Fruit fly (Drosophila melanogaster) whole organism, prepupa: ENCODE measurements around the gene CG18788.
A peak's percentile ranks its signal among the peaks of the same experiment; 100 is the strongest.

Source experiments
- Blimp-1 ChIP-seq: fragments of 200-800 bp; sonication (Bioruptor generic); optimal IDR thresholded peaks from 3 replicates; lab custom pipeline; 2017; ENCODE audit warnings: missing biosample characterization, missing genetic modification characterization, mild to moderate bottlenecking, moderate library complexity, missing genetic modification reagents
- CG10631 ChIP-seq: fragments of 200-800 bp; sonication (Bioruptor generic); optimal IDR thresholded peaks from 2 replicates; lab custom pipeline; 2016; ENCODE audit warnings: missing biosample characterization, missing genetic modification characterization
- CG11294 ChIP-seq: fragments of 200-800 bp; sonication (Bioruptor generic); IDR thresholded peaks from 2 replicates; pipeline ENCODE4 v1.3.6; 2022; ENCODE audit warnings: missing biosample characterization, missing genetic modification characterization
- CG11762 ChIP-seq: fragments of 200-800 bp; sonication (Bioruptor generic); optimal IDR thresholded peaks from 3 replicates; lab custom pipeline; 2016; ENCODE audit warnings: missing biosample characterization, missing genetic modification characterization; ENCODE audit not compliant: insufficient read depth
- CG15336 ChIP-seq: fragments of 200-800 bp; sonication (Bioruptor generic); IDR thresholded peaks from 2 replicates; pipeline ENCODE4 v1.3.6; 2022; ENCODE audit warnings: missing biosample characterization, missing genetic modification characterization
- CG1621 ChIP-seq: fragments of 200-800 bp; sonication (Bioruptor generic); optimal IDR thresholded peaks from 3 replicates; lab custom pipeline; 2018; ENCODE audit warnings: missing biosample characterization, mild to moderate bottlenecking, missing genetic modification characterization
- CG16779 ChIP-seq: fragments of 200-800 bp; sonication (Bioruptor generic); optimal IDR thresholded peaks from 3 replicates; lab custom pipeline; 2017; ENCODE audit warnings: missing biosample characterization, mild to moderate bottlenecking, missing genetic modification characterization
- CG3032 ChIP-seq: fragments of 200-800 bp; optimal IDR thresholded peaks from 2 replicates; lab custom pipeline; 2019; ENCODE audit warnings: missing biosample characterization, mild to moderate bottlenecking, missing genetic modification characterization, moderate library complexity
- CG32006 ChIP-seq: fragments of 200-800 bp; sonication (Bioruptor generic); optimal IDR thresholded peaks from 3 replicates; lab custom pipeline; 2017; ENCODE audit warnings: missing biosample characterization, mild to moderate bottlenecking, missing genetic modification characterization
- CG34406 ChIP-seq: fragments of 200-800 bp; sonication (Bioruptor generic); optimal IDR thresholded peaks from 3 replicates; lab custom pipeline; 2016; ENCODE audit warnings: missing biosample characterization, missing genetic modification characterization
- CG3919 ChIP-seq: fragments of 200-800 bp; sonication (Bioruptor generic); optimal IDR thresholded peaks from 3 replicates; lab custom pipeline; 2016; ENCODE audit warnings: missing biosample characterization, missing genetic modification characterization
- CG4318 ChIP-seq: fragments of 200-800 bp; sonication (Bioruptor generic); optimal IDR thresholded peaks from 3 replicates; lab custom pipeline; 2017; ENCODE audit warnings: missing biosample characterization, mild to moderate bottlenecking, missing genetic modification characterization
- CG6163 ChIP-seq: fragments of 200-800 bp; sonication (Bioruptor generic); IDR thresholded peaks from 3 replicates; pipeline ENCODE4 v1.3.6; 2022; ENCODE audit warnings: missing biosample characterization, missing genetic modification characterization
- CG6276 ChIP-seq: fragments of 200-800 bp; sonication (Bioruptor generic); optimal IDR thresholded peaks from 2 replicates; lab custom pipeline; 2017; ENCODE audit warnings: missing biosample characterization, mild to moderate bottlenecking, missing genetic modification characterization
- CG6854 ChIP-seq: fragments of 200-800 bp; sonication (Bioruptor generic); optimal IDR thresholded peaks from 2 replicates; lab custom pipeline; 2017; ENCODE audit warnings: missing biosample characterization, mild to moderate bottlenecking, missing genetic modification characterization
- CG8319 ChIP-seq: fragments of 200-800 bp; sonication (Bioruptor generic); optimal IDR thresholded peaks from 3 replicates; lab custom pipeline; 2016; ENCODE audit warnings: missing biosample characterization, missing genetic modification characterization
- Eip78C ChIP-seq: fragments of 200-800 bp; sonication (Bioruptor generic); peaks from one replicate; lab custom pipeline; 2016; ENCODE audit warnings: missing biosample characterization, missing genetic modification characterization
- Eip93F ChIP-seq: fragments of 200-800 bp; sonication (Bioruptor generic); optimal IDR thresholded peaks from 2 replicates; lab custom pipeline; 2016; ENCODE audit warnings: missing biosample characterization, mild to moderate bottlenecking, missing genetic modification characterization
- Ets21C ChIP-seq: fragments of 200-800 bp; sonication (Bioruptor generic); optimal IDR thresholded peaks from 3 replicates; lab custom pipeline; 2016; ENCODE audit warnings: missing biosample characterization, missing genetic modification characterization
- Ets96B ChIP-seq: fragments of 200-800 bp; optimal IDR thresholded peaks from 2 replicates; lab custom pipeline; 2019; ENCODE audit warnings: missing biosample characterization, mild to moderate bottlenecking, missing genetic modification characterization, moderate library complexity
- Hr4 ChIP-seq: fragments of 200-800 bp; sonication (Bioruptor generic); optimal IDR thresholded peaks from 3 replicates; lab custom pipeline; 2016; ENCODE audit warnings: missing biosample characterization, missing genetic modification characterization
- Met ChIP-seq: fragments of 200-800 bp; sonication (Bioruptor generic); optimal IDR thresholded peaks from 3 replicates; lab custom pipeline; 2016; ENCODE audit warnings: missing biosample characterization, missing genetic modification characterization
- OdsH ChIP-seq: fragments of 200-800 bp; sonication (Bioruptor generic); optimal IDR thresholded peaks from 3 replicates; lab custom pipeline; 2016; ENCODE audit warnings: missing biosample characterization, missing genetic modification characterization
- Smox ChIP-seq: fragments of 200-800 bp; sonication (Bioruptor generic); optimal IDR thresholded peaks from 3 replicates; lab custom pipeline; 2016; ENCODE audit warnings: missing biosample characterization, missing genetic modification characterization
- Sox102F ChIP-seq: fragments of 200-800 bp; sonication (Bioruptor generic); optimal IDR thresholded peaks from 2 replicates; lab custom pipeline; 2016; ENCODE audit warnings: missing biosample characterization, mild to moderate bottlenecking, missing genetic modification characterization
- Sox15 ChIP-seq: fragments of 200-800 bp; sonication (Bioruptor generic); optimal IDR thresholded peaks from 3 replicates; lab custom pipeline; 2016; ENCODE audit warnings: missing biosample characterization, missing genetic modification characterization
- achi ChIP-seq: fragments of 200-800 bp; sonication (Bioruptor generic); optimal IDR thresholded peaks from 3 replicates; lab custom pipeline; 2016; ENCODE audit warnings: missing biosample characterization, missing genetic modification characterization
- acj6 ChIP-seq: fragments of 200-800 bp; sonication (Bioruptor generic); optimal IDR thresholded peaks from 3 replicates; lab custom pipeline; 2016; ENCODE audit warnings: missing biosample characterization, missing genetic modification characterization
- cyc ChIP-seq: fragments of 200-800 bp; sonication (Bioruptor generic); optimal IDR thresholded peaks from 3 replicates; lab custom pipeline; 2016; ENCODE audit warnings: missing biosample characterization, missing genetic modification characterization
- dac ChIP-seq: fragments of 200-800 bp; sonication (Bioruptor generic); optimal IDR thresholded peaks from 2 replicates; lab custom pipeline; 2017; ENCODE audit warnings: missing biosample characterization, mild to moderate bottlenecking, missing genetic modification characterization
- dsx ChIP-seq: fragments of 200-800 bp; optimal IDR thresholded peaks from 3 replicates; lab custom pipeline; 2019; ENCODE audit warnings: missing biosample characterization, mild to moderate bottlenecking, missing genetic modification characterization, moderate library complexity; ENCODE audit not compliant: poor library complexity, severe bottlenecking
- esn ChIP-seq: fragments of 200-800 bp; sonication (Bioruptor generic); optimal IDR thresholded peaks from 2 replicates; lab custom pipeline; 2016; ENCODE audit warnings: missing biosample characterization, mild to moderate bottlenecking, missing genetic modification characterization, moderate library complexity
- fd85E ChIP-seq: fragments of 200-800 bp; sonication (Bioruptor generic); optimal IDR thresholded peaks from 3 replicates; lab custom pipeline; 2016; ENCODE audit warnings: missing biosample characterization, missing genetic modification characterization
- fkh ChIP-seq: fragments of 200-800 bp; sonication (Bioruptor generic); optimal IDR thresholded peaks from 3 replicates; lab custom pipeline; 2017; ENCODE audit warnings: missing biosample characterization, mild to moderate bottlenecking, missing genetic modification characterization, moderate library complexity
- net ChIP-seq: fragments of 200-800 bp; sonication (Bioruptor generic); optimal IDR thresholded peaks from 3 replicates; lab custom pipeline; 2016; ENCODE audit warnings: missing biosample characterization, missing genetic modification characterization
- pdm3 ChIP-seq: fragments of 200-800 bp; sonication (Bioruptor generic); optimal IDR thresholded peaks from 3 replicates; lab custom pipeline; 2016; ENCODE audit warnings: missing biosample characterization, missing genetic modification characterization
- spab ChIP-seq: fragments of 200-800 bp; sonication (Bioruptor generic); optimal IDR thresholded peaks from 2 replicates; lab custom pipeline; 2017; ENCODE audit warnings: missing biosample characterization, mild to moderate bottlenecking, missing genetic modification characterization, missing genetic modification reagents
- ss ChIP-seq, 2 experiments: fragments of 200-800 bp; sonication (Bioruptor generic); optimal IDR thresholded peaks; 2 replicates in 1 of 2; 3 replicates in 1 of 2; lab custom pipeline; 2017 to 2018; ENCODE audit warnings: mild to moderate bottlenecking in 2 of 2, missing biosample characterization in 2 of 2, missing genetic modification characterization in 2 of 2, moderate library complexity in 1 of 2
- svp ChIP-seq: fragments of 200-800 bp; sonication (Bioruptor generic); peaks from one replicate; lab custom pipeline; 2016; ENCODE audit warnings: missing biosample characterization, missing genetic modification characterization
- topi ChIP-seq: fragments of 200-800 bp; sonication (Bioruptor generic); optimal IDR thresholded peaks from 3 replicates; lab custom pipeline; 2016; ENCODE audit warnings: missing biosample characterization, missing genetic modification characterization
- vri ChIP-seq: fragments of 200-800 bp; sonication (Bioruptor generic); optimal IDR thresholded peaks from 3 replicates; lab custom pipeline; 2016; ENCODE audit warnings: missing biosample characterization, mild to moderate bottlenecking, missing genetic modification characterization

The CG18788 gene

dm6 chr2L:12002922-12003791 is 30.8 kb upstream of the CG18788 start (continued):
- TF ChIP-seq CG3032 (tag; lab: Kevin White, UChicago) (peak; percentile 16), CG16779 (tag; lab: Kevin White, UChicago) (peak; percentile 32), Smox (peak; percentile 12), OdsH (GFP tag; lab: Kevin White, UChicago) (peak; percentile 42), Eip93F (GFP tag; lab: Kevin White, UChicago) (no peak), Ets96B (tag; lab: Kevin White, UChicago) (no peak), esn (GFP tag; lab: Kevin White, UChicago) (peak; percentile 48), fkh (GFP tag; lab: Kevin White, UChicago) (no peak), acj6 (GFP tag; lab: Kevin White, UChicago) (peak; percentile 56), dac (GFP tag; lab: Kevin White, UChicago) (no peak), Met (GFP tag; lab: Kevin White, UChicago) (peak; percentile 27), spab (GFP tag; lab: Kevin White, UChicago) (no peak), CG32006 (GFP tag; lab: Kevin White, UChicago) (peak; percentile 61), Blimp-1 (GFP tag; lab: Kevin White, UChicago) (peak; percentile 35), Sox102F (GFP tag; lab: Kevin White, UChicago) (peak; percentile 7), CG34406 (GFP tag; lab: Kevin White, UChicago) (peak; percentile 13), Ets21C (GFP tag; lab: Kevin White, UChicago) (no peak), achi (GFP tag; lab: Kevin White, UChicago) (peak; percentile 35), topi (GFP tag; lab: Kevin White, UChicago) (peak; percentile 7), net (GFP tag; lab: Kevin White, UChicago) (peak; percentile 68), CG6276 (GFP tag; lab: Kevin White, UChicago) (peak; percentile 19)

dm6 chr2L:12003792-12004210 is 30.2 kb upstream of the CG18788 start:
- TF ChIP-seq CG6854 (no peak), pdm3 (GFP tag; lab: Kevin White, UChicago) (no peak), cyc (GFP tag; lab: Kevin White, UChicago) (no peak), svp (GFP tag; lab: Kevin White, UChicago) (peak; percentile 64), CG11294 (GFP tag; lab: Robert Waterston, UW) (no peak), CG4318 (GFP tag; lab: Kevin White, UChicago) (no peak), dsx (GFP tag; lab: Kevin White, UChicago) (peak; percentile 77), Sox102F (GFP tag; lab: Kevin White, UChicago) (no peak), Eip78C (GFP tag; lab: Kevin White, UChicago) (no peak), CG3032 (tag; lab: Kevin White, UChicago) (no peak), CG6163 (no peak)

dm6 chr2L:12004211-12004979 is 29.6 kb upstream of the CG18788 start:
- TF ChIP-seq dsx (GFP tag; lab: Kevin White, UChicago), result peak; percentile 57
- no peak for TF ChIP-seq Blimp-1 (GFP tag; lab: Kevin White, UChicago)
- no peak for TF ChIP-seq topi (GFP tag; lab: Kevin White, UChicago)
- TF ChIP-seq Eip93F (GFP tag; lab: Kevin White, UChicago), result no peak
- TF ChIP-seq ss (GFP tag; optimal IDR thresholded peaks at IDR 0.05; lab: Kevin White, UChicago), result peak in 1 of 2 experiments; percentile 55
- no peak for TF ChIP-seq OdsH (GFP tag; lab: Kevin White, UChicago)
- TF ChIP-seq vri, result no peak
- TF ChIP-seq CG6854, result no peak
- no peak for TF ChIP-seq CG11762
- TF ChIP-seq fd85E, result no peak
- no peak for TF ChIP-seq Ets96B (tag; lab: Kevin White, UChicago)
- TF ChIP-seq CG1621 (tag; lab: Kevin White, UChicago), result peak; percentile 99
- TF ChIP-seq CG15336, result no peak
- no peak for TF ChIP-seq Ets21C (GFP tag; lab: Kevin White, UChicago)
- no peak for TF ChIP-seq Sox15 (GFP tag; lab: Kevin White, UChicago)
- TF ChIP-seq CG8319 (GFP tag; lab: Kevin White, UChicago), result no peak
- no peak for TF ChIP-seq Met (GFP tag; lab: Kevin White, UChicago)
- no peak for TF ChIP-seq Smox
- TF ChIP-seq svp (GFP tag; lab: Kevin White, UChicago), result peak; percentile 22
- peak; percentile 48 for TF ChIP-seq CG10631
- TF ChIP-seq acj6 (GFP tag; lab: Kevin White, UChicago), result peak; percentile 3
- TF ChIP-seq esn (GFP tag; lab: Kevin White, UChicago), result no peak
- TF ChIP-seq CG6276 (GFP tag; lab: Kevin White, UChicago), result peak; percentile 28
- no peak for TF ChIP-seq CG3919
- TF ChIP-seq Hr4 (GFP tag; lab: Kevin White, UChicago), result no peak
